Worm (Caenorhabditis elegans): ENCODE data around the gene asp-12.
A peak's percentile ranks its signal among the peaks of the same experiment; 100 is the strongest.

The asp-12 gene

ce11 chrV:8268902-8269301 lies at the start of gene asp-12, which contains the start of gene asp-6:
Gene asp-12 (plus strand): TSS chrV:8269210.
Gene asp-6 (minus strand): TSS chrV:8268937.
- no peak for TF ChIP-seq efl-1 (optimal IDR thresholded peaks at IDR 0.05)
- TF ChIP-seq efl-1 (GFP tag; optimal IDR thresholded peaks at IDR 0.05 in 1 of 2) = peak in 1 of 2 experiments; percentile 74
- TF ChIP-seq dsc-1 (tag; optimal IDR thresholded peaks at IDR 0.05) = no peak
- TF ChIP-seq elt-2 (tag; optimal IDR thresholded peaks at IDR 0.05) = peak; percentile 86
- no peak for TF ChIP-seq skn-1 (tag; optimal IDR thresholded peaks at IDR 0.05)
- TF ChIP-seq fkh-8 (tag; optimal IDR thresholded peaks at IDR 0.05) = no peak
- no peak for TF ChIP-seq ces-1 (GFP tag; optimal IDR thresholded peaks at IDR 0.05)
- TF ChIP-seq lin-35 (GFP tag; optimal IDR thresholded peaks at IDR 0.05) = peak in 1 of 2 experiments; percentile 8
- no peak for TF ChIP-seq hlh-17 (GFP tag; optimal IDR thresholded peaks at IDR 0.05; ENCODE audit: borderline replicate concordance)
- no peak for TF ChIP-seq pax-3 (tag; optimal IDR thresholded peaks at IDR 0.05)
- TF ChIP-seq sox-4 (tag; optimal IDR thresholded peaks at IDR 0.05) = no peak
- TF ChIP-seq C34B4.2 (tag; optimal IDR thresholded peaks at IDR 0.05) = no peak
- TF ChIP-seq fkh-10 (GFP tag; optimal IDR thresholded peaks at IDR 0.05) = no peak
- TF ChIP-seq isw-1 (GFP tag; IDR thresholded peaks at IDR 0.05) = no peak
- TF ChIP-seq ets-5 (GFP tag; IDR thresholded peaks at IDR 0.05) = no peak

ce11 chrV:8219550-8219949 lies 49.5 kb upstream of the asp-12 start:
- TF ChIP-seq unc-98 (GFP tag; IDR thresholded peaks at IDR 0.05) = no peak
- TF ChIP-seq lsy-2 (tag; optimal IDR thresholded peaks at IDR 0.05) = no peak
- no peak for TF ChIP-seq ceh-82 (tag; optimal IDR thresholded peaks at IDR 0.05)
- TF ChIP-seq ztf-4 (tag; optimal IDR thresholded peaks at IDR 0.05) = no peak
- no peak for TF ChIP-seq Y116A8C.19 (tag; optimal IDR thresholded peaks at IDR 0.05; ENCODE audit: borderline replicate concordance)
- no peak for TF ChIP-seq egl-27 (tag; optimal IDR thresholded peaks at IDR 0.05)
- no peak for TF ChIP-seq swsn-7 (tag; optimal IDR thresholded peaks at IDR 0.05)
- no peak for TF ChIP-seq nhr-12 (tag; optimal IDR thresholded peaks at IDR 0.05)
- no peak for TF ChIP-seq vab-15 (tag; optimal IDR thresholded peaks at IDR 0.05)
- TF ChIP-seq hlh-17 (GFP tag; optimal IDR thresholded peaks at IDR 0.05; ENCODE audit: borderline replicate concordance) = no peak

ce11 chrV:8221083-8221538 lies 47.9 kb upstream of the asp-12 start, which contains the start of the genes cogc-6 and air-1:
Gene cogc-6 (minus strand): TSS chrV:8221316.
Gene air-1 (plus strand): TSS chrV:8221488.
- TF ChIP-seq nhr-47 (tag; optimal IDR thresholded peaks at IDR 0.05) = peak; percentile 42
- no peak for TF ChIP-seq ceh-90 (tag; optimal IDR thresholded peaks at IDR 0.05)
- peak; percentile 31 for TF ChIP-seq nhr-71 (tag; optimal IDR thresholded peaks at IDR 0.05)
- no peak for TF ChIP-seq sptf-1 (tag; optimal IDR thresholded peaks at IDR 0.05)
- no peak for TF ChIP-seq fkh-8 (tag; optimal IDR thresholded peaks at IDR 0.05)
- no peak for TF ChIP-seq unc-30 (tag; optimal IDR thresholded peaks at IDR 0.05)
- TF ChIP-seq nhr-90 (tag; optimal IDR thresholded peaks at IDR 0.05; ENCODE audit: poor library complexity) = no peak
- TF ChIP-seq isw-1 (GFP tag; IDR thresholded peaks at IDR 0.05) = no peak
- TF ChIP-seq nhr-20 (tag; optimal IDR thresholded peaks at IDR 0.05) = no peak
- TF ChIP-seq nhr-19 (GFP tag; conservative IDR thresholded peaks at IDR 0.05) = no peak
- TF ChIP-seq zip-4 (GFP tag; optimal IDR thresholded peaks at IDR 0.05) = no peak
- no peak for TF ChIP-seq ztf-11 (tag; optimal IDR thresholded peaks at IDR 0.05)
- TF ChIP-seq ces-1 (GFP tag; optimal IDR thresholded peaks at IDR 0.05) = no peak
- TF ChIP-seq xbp-1 (tag; optimal IDR thresholded peaks at IDR 0.05) = no peak
- no peak for TF ChIP-seq C04F5.9 (tag; optimal IDR thresholded peaks at IDR 0.05)
- TF ChIP-seq unc-62 (GFP tag; optimal IDR thresholded peaks at IDR 0.05) = no peak
- no peak for TF ChIP-seq elt-2 (tag; optimal IDR thresholded peaks at IDR 0.05)
- TF ChIP-seq ceh-63 (GFP tag; optimal IDR thresholded peaks at IDR 0.05) = no peak
- TF ChIP-seq tlp-1 (tag; optimal IDR thresholded peaks at IDR 0.05) = no peak
- no peak for TF ChIP-seq lin-39 (tag; optimal IDR thresholded peaks at IDR 0.05)
- no peak for TF ChIP-seq nhr-84 (tag; optimal IDR thresholded peaks at IDR 0.05)
- TF ChIP-seq grh-1 (GFP tag; IDR thresholded peaks at IDR 0.05) = no peak
- no peak for TF ChIP-seq ceh-88 (GFP tag; IDR thresholded peaks at IDR 0.05)
- TF ChIP-seq C16A3.4 (tag; optimal IDR thresholded peaks at IDR 0.05) = peak; percentile 6
- TF ChIP-seq fkh-10 (GFP tag; optimal IDR thresholded peaks at IDR 0.05) = no peak
- TF ChIP-seq mep-1 (tag; optimal IDR thresholded peaks at IDR 0.05) = no peak
- TF ChIP-seq pax-3 (tag; optimal IDR thresholded peaks at IDR 0.05) = no peak
- no peak for TF ChIP-seq ama-1 (optimal IDR thresholded peaks at IDR 0.05)
- TF ChIP-seq C34B4.2 (tag; optimal IDR thresholded peaks at IDR 0.05) = no peak
- no peak for TF ChIP-seq jun-1 (tag; optimal IDR thresholded peaks at IDR 0.05)
- TF ChIP-seq ets-5 (GFP tag; IDR thresholded peaks at IDR 0.05) = no peak
- TF ChIP-seq lin-13 (GFP tag; optimal IDR thresholded peaks at IDR 0.05) = no peak
- no peak for TF ChIP-seq irx-1 (tag; optimal IDR thresholded peaks at IDR 0.05)
- TF ChIP-seq elt-3 (tag; optimal IDR thresholded peaks at IDR 0.05) = no peak
